Worm (Caenorhabditis elegans): ENCODE results near the gene Y57E12AL.1.
A peak's percentile ranks its signal among the peaks of the same experiment; 100 is the strongest.

Y57E12AL.1 gene

DNA sequence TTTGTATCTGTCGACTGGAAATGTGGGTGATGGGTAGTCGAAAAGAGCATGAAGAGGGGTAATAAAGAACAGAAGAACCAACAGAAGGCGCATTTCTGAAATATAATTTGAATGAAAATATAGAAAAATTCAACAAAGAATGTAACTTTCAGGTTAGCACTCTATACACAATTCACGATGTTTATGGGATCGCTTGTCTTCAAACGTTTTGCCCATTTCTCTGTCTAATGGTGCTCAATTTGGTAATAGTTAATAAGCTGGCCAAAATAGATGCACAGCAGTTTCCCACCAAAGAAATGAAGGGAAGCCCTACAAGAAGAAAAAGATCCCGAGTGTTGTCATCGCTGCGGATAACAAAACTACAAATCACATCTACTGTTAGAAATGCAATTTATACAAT, 12.8 kb upstream of the Y57E12AL.1 start, which contains the start of gene F20A1.8:
F20A1.8 (minus strand) TSS at position 101 of the 400 bp plus-strand sequence.
- TF ChIP-seq ceh-100 (GFP tag; IDR thresholded peaks at IDR 0.05) (no peak), dox-1 (GFP tag; IDR thresholded peaks at IDR 0.05) (no peak), lin-35 (GFP tag; optimal IDR thresholded peaks at IDR 0.05) (no peak), attf-3 (GFP tag; conservative IDR thresholded peaks at IDR 0.05) (no peak), tbx-9 (tag; optimal IDR thresholded peaks at IDR 0.05; ENCODE audit: borderline replicate concordance) (no peak), K12H6.12 (tag; optimal IDR thresholded peaks at IDR 0.05) (no peak), hmg-20 (GFP tag; IDR thresholded peaks at IDR 0.05) (no peak), nhr-120 (GFP tag; IDR thresholded peaks at IDR 0.05) (no peak), madf-3 (GFP tag; IDR thresholded peaks at IDR 0.05) (no peak), atf-7 (tag; optimal IDR thresholded peaks at IDR 0.05) (no peak), lin-26 (GFP tag; IDR thresholded peaks at IDR 0.05) (no peak), ztf-26 (tag; optimal IDR thresholded peaks at IDR 0.05) (no peak), F33H1.4 (GFP tag; IDR thresholded peaks at IDR 0.05) (no peak), nfyb-1 (GFP tag; IDR thresholded peaks at IDR 0.05) (no peak), unc-62 (GFP tag; optimal IDR thresholded peaks at IDR 0.05) (no peak), ztf-28 (GFP tag; IDR thresholded peaks at IDR 0.05) (no peak), ceh-79 (tag; optimal IDR thresholded peaks at IDR 0.05) (no peak), athp-1 (tag; optimal IDR thresholded peaks at IDR 0.05) (no peak), dpl-1 (GFP tag; optimal IDR thresholded peaks at IDR 0.05) (no peak)

DNA sequence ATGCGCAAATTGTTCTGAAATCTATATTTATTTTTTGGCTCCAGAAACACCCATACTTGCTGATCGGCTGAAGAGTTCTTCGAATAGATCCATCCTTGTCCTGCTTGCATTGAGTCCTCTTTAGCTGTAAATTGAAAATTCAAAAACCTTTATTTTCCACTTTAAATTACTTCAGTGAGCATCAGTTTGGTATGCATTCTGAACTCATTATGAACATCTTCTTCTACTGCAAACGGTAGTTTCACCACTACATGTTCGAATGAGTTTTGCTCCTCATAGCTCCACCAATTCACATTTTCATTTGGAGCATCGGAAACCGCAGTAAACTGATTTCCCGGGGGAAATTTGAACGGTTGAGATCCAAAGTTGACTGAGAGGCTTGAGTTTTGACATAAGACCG, 10.2 kb upstream of the Y57E12AL.1 start:
- no peak for TF ChIP-seq T07F8.4 (tag; optimal IDR thresholded peaks at IDR 0.05)
- TF ChIP-seq nfya-1 (tag; optimal IDR thresholded peaks at IDR 0.05; ENCODE audit: borderline replicate concordance, insufficient read depth): no peak
- TF ChIP-seq cebp-2 (GFP tag; IDR thresholded peaks at IDR 0.05): no peak
- TF ChIP-seq ama-1 (optimal IDR thresholded peaks at IDR 0.05): no peak
- TF ChIP-seq ama-1 (GFP tag; optimal IDR thresholded peaks at IDR 0.05): no peak
- no peak for TF ChIP-seq Y53G8AR.9 (GFP tag; conservative IDR thresholded peaks at IDR 0.05)
- no peak for TF ChIP-seq egrh-3 (GFP tag; IDR thresholded peaks at IDR 0.05)
- TF ChIP-seq F22D6.2 (tag; optimal IDR thresholded peaks at IDR 0.05): no peak
- no peak for TF ChIP-seq tbp1 (GFP tag; optimal IDR thresholded peaks at IDR 0.05)
- no peak for TF ChIP-seq ztf-25 (GFP tag; IDR thresholded peaks at IDR 0.05)
- no peak for TF ChIP-seq mcd-1 (GFP tag; IDR thresholded peaks at IDR 0.05)
- no peak for TF ChIP-seq let-526 (GFP tag; IDR thresholded peaks at IDR 0.05)
- no peak for TF ChIP-seq dox-1 (GFP tag; IDR thresholded peaks at IDR 0.05)
- no peak for TF ChIP-seq ztf-28 (GFP tag; IDR thresholded peaks at IDR 0.05)
- TF ChIP-seq ceh-58 (GFP tag; IDR thresholded peaks at IDR 0.05): no peak

DNA sequence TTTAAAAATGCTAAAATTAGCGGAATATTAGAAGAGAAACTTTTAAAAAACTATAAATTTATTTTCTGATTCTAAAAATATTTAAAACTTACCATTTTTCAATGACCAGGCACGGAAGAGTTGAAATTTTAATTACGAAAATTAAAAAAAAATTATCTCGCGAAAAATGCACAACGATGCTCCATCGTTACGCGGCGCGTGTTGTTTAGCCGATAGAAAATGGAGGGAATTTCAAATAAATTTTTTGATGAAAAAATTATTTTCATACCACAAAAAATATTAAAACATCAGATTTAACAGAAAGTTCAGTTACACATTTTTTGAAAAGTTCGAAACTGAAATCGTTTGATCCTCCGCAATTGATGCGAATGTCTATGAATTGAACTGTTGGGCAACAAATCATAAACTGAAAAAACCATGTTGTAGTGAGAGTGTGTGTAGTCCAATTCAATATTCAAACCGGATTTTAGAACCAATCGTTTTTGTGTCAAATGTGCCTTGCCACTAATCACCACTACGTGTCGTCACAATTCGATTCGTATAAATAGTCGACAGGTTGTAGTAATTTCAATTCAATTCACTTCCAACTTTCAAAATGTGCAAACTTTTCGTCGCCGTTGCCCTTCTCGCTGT, 9.1 kb upstream of the Y57E12AL.1 start, which contains the start of the genes tofu-2 and spig-1:
tofu-2 (minus strand) TSS at position 116 of the 633 bp plus-strand sequence.
spig-1 (plus strand) TSS at position 583 of the 633 bp plus-strand sequence.
- TF ChIP-seq attf-3 (GFP tag; conservative IDR thresholded peaks at IDR 0.05): peak; percentile 86
- no peak for TF ChIP-seq ztf-6 (GFP tag; IDR thresholded peaks at IDR 0.05)

DNA sequence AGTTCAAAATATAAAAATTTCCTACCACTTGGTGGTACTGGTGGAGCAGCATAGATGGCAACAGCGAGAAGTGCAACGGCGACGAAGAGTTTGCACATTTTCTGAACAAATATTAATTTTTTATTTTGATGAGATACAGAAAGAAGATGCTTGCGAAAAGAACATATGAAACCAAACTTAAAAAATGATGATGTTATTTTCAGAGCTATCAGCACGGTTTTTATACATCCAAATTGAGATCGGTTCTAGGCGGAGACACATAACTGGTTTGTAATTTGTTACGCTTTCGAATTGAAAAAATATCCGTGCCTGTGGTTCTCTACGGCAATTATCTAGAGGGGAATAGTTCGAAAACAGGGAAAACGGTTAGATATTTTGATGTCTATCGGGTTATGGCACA, 7.2 kb upstream of the Y57E12AL.1 start, which contains the start of gene txt-17:
txt-17 (minus strand) TSS at position 101 of the 400 bp plus-strand sequence.
- TF ChIP-seq snpc-3.4 (tag; optimal IDR thresholded peaks at IDR 0.05): no peak
- TF ChIP-seq athp-1 (tag; optimal IDR thresholded peaks at IDR 0.05): no peak
- TF ChIP-seq F33H1.4 (GFP tag; IDR thresholded peaks at IDR 0.05): no peak
- no peak for TF ChIP-seq hsf-1 (GFP tag; IDR thresholded peaks at IDR 0.05)
- TF ChIP-seq F55B11.4 (tag; optimal IDR thresholded peaks at IDR 0.05; ENCODE audit: borderline replicate concordance, insufficient read depth): no peak
- no peak for TF ChIP-seq pbrm-1 (GFP tag; IDR thresholded peaks at IDR 0.05)
- TF ChIP-seq hmg-1.2 (GFP tag; IDR thresholded peaks at IDR 0.05): no peak
- no peak for TF ChIP-seq lin-54 (GFP tag; optimal IDR thresholded peaks at IDR 0.05)
- no peak for TF ChIP-seq K11D2.4 (GFP tag; IDR thresholded peaks at IDR 0.05)
- no peak for TF ChIP-seq ztf-6 (GFP tag; IDR thresholded peaks at IDR 0.05)
- no peak for TF ChIP-seq nhr-179 (tag; optimal IDR thresholded peaks at IDR 0.05)
- no peak for TF ChIP-seq bed-2 (GFP tag; IDR thresholded peaks at IDR 0.05)
- no peak for TF ChIP-seq F37B4.10 (GFP tag; IDR thresholded peaks at IDR 0.05)
- TF ChIP-seq lir-1 (GFP tag; conservative IDR thresholded peaks at IDR 0.05): no peak
- no peak for TF ChIP-seq tbx-9 (tag; optimal IDR thresholded peaks at IDR 0.05; ENCODE audit: borderline replicate concordance)
- no peak for TF ChIP-seq ceh-79 (tag; optimal IDR thresholded peaks at IDR 0.05)
- no peak for TF ChIP-seq rpc-1 (optimal IDR thresholded peaks at IDR 0.05)
- TF ChIP-seq rpc-1 (tag; optimal IDR thresholded peaks at IDR 0.05): no peak
- TF ChIP-seq lin-26 (GFP tag; IDR thresholded peaks at IDR 0.05): no peak

Data from whole organism, young adult.